Worm (Caenorhabditis elegans): ENCODE measurements around the gene bath-13.

DNA sequence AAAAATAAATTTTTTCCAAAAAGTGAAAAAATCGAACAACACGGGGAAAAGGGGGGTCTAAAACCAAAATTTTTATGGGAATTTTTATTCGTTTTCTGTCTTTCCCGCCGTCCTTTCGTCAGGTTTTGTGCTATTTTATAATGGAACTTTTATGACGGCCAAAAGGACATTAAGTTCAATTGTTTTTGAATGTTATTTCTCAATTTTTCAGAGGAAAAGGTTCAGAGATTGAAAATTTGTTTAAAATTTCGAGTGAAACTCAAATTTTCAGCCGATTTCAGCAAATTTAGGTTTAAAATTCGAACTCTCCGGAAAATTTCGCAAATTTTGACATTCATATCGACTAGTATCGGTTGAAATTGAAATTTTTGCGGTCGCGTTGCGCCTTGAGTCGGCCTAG lies 42.1 kb upstream of the bath-13 start, which contains the start of gene nep-18:
- TF ChIP-seq aly-1 (tag; optimal IDR thresholded peaks at IDR 0.05), result no peak
- no peak for TF ChIP-seq tbx-11 (GFP tag; IDR thresholded peaks at IDR 0.05)
- TF ChIP-seq ama-1 (optimal IDR thresholded peaks at IDR 0.05), result no peak
- TF ChIP-seq tbx-37 (GFP tag; conservative IDR thresholded peaks at IDR 0.05), result no peak
- TF ChIP-seq flt-1 (GFP tag; IDR thresholded peaks at IDR 0.05), result no peak
- no peak for TF ChIP-seq ets-7 (tag; optimal IDR thresholded peaks at IDR 0.05)
- TF ChIP-seq hnd-1 (tag; optimal IDR thresholded peaks at IDR 0.05), result no peak
- TF ChIP-seq F13C5.2 (tag; optimal IDR thresholded peaks at IDR 0.05), result no peak

All from whole organism, early embryonic.